Worm (Caenorhabditis elegans) whole organism, L2 larva: Measurements from ENCODE around the gene tmed-10.

Source experiments
- alr-1 ChIP-seq: fragments of 150-350 bp; optimal IDR thresholded peaks from 2 replicates; lab custom pipeline; 2014; ENCODE audit warnings: missing biosample characterization, missing genetic modification characterization
- aly-2 ChIP-seq: fragments of 150-350 bp; optimal IDR thresholded peaks from 2 replicates; lab custom pipeline; 2014; ENCODE audit warnings: missing biosample characterization, missing genetic modification characterization
- ama-1 ChIP-seq: fragments of 150-350 bp; optimal IDR thresholded peaks from 2 replicates; lab custom pipeline; 2018; ENCODE audit warnings: inconsistent platforms
- elt-3 ChIP-seq: sonication (generic microtip); optimal IDR thresholded peaks from 2 replicates; lab custom pipeline; 2017; ENCODE audit warnings: missing biosample characterization, missing genetic modification characterization
- lin-13 ChIP-seq: fragments of 150-350 bp; optimal IDR thresholded peaks from 2 replicates; lab custom pipeline; 2014; ENCODE audit warnings: missing biosample characterization, missing genetic modification reagents, missing genetic modification characterization
- mdl-1 ChIP-seq, 2 experiments: fragments of 150-350 bp in 1 of 2; sonication (generic microtip) in 1 of 2; optimal IDR thresholded peaks; 2 replicates each; lab custom pipeline; 2017; ENCODE audit warnings: missing biosample characterization in 2 of 2, missing genetic modification characterization in 2 of 2
- nhr-129 ChIP-seq: fragments of 150-350 bp; optimal IDR thresholded peaks from 2 replicates; lab custom pipeline; 2014; ENCODE audit warnings: missing biosample characterization, missing genetic modification characterization
- peb-1 ChIP-seq: fragments of 150-350 bp; optimal IDR thresholded peaks from 2 replicates; lab custom pipeline; 2014; ENCODE audit warnings: missing biosample characterization, missing genetic modification characterization
- sma-9 ChIP-seq, 2 experiments: fragments of 150-350 bp in 1 of 2; sonication (generic microtip) in 1 of 2; optimal IDR thresholded peaks; 2 replicates each; lab custom pipeline; 2014 to 2016; ENCODE audit warnings: missing genetic modification characterization in 2 of 2, mild to moderate bottlenecking in 1 of 2, missing biosample characterization in 1 of 2, missing compliant biosample characterization in 1 of 2, missing genetic modification reagents in 1 of 2, moderate library complexity in 1 of 2
- snpc-4 ChIP-seq: fragments of 150-350 bp; optimal IDR thresholded peaks from 2 replicates; lab custom pipeline; 2014; ENCODE audit warnings: missing biosample characterization, missing genetic modification characterization
- unc-39 ChIP-seq: fragments of 150-350 bp; optimal IDR thresholded peaks from 2 replicates; lab custom pipeline; 2014; ENCODE audit warnings: missing biosample characterization, missing genetic modification characterization
- unc-62 ChIP-seq: fragments of 150-350 bp; optimal IDR thresholded peaks from 2 replicates; lab custom pipeline; 2014; ENCODE audit warnings: missing biosample characterization, missing genetic modification reagents, missing genetic modification characterization
- zag-1 ChIP-seq: fragments of 150-350 bp; optimal IDR thresholded peaks from 2 replicates; lab custom pipeline; 2014; ENCODE audit warnings: missing biosample characterization, missing genetic modification characterization
- ztf-11 ChIP-seq: sonication (generic microtip); optimal IDR thresholded peaks from 2 replicates; lab custom pipeline; 2017; ENCODE audit warnings: missing biosample characterization, missing genetic modification characterization

DNA sequence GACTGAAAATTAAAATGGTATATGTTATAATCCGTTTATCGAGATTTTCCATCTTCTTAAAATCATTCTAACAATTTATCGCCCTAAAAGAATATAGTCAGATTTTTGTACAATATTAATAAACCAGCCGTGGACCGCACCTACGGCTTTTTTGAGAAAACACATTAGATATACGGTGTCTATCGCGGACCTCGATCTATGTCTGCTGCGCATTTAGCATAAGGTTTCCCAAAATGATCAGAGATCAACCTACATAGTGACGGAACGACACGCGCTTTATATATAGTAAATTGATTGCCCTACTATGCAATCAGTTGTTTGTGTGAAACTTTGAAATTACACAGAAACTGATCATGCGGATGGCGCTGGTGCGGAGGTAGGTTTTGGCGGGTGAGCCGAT is 34.1 kb downstream of the tmed-10 start:
- TF ChIP-seq aly-2 (tag; lab: Kevin White, UChicago) = no peak
- TF ChIP-seq zag-1 (tag; lab: Kevin White, UChicago) = no peak
- no peak for TF ChIP-seq snpc-4 (tag; lab: Kevin White, UChicago)
- TF ChIP-seq sma-9 (GFP tag; optimal IDR thresholded peaks at IDR 0.05; lab: Kevin White, UChicago) = no peak
- no peak for TF ChIP-seq sma-9 (tag; optimal IDR thresholded peaks at IDR 0.05; lab: Kevin White, UChicago)
- TF ChIP-seq unc-62 (GFP tag; lab: Kevin White, UChicago) = no peak
- no peak for TF ChIP-seq alr-1 (tag; lab: Kevin White, UChicago)
- no peak for TF ChIP-seq ztf-11
- no peak for TF ChIP-seq lin-13 (GFP tag; lab: Kevin White, UChicago)
- TF ChIP-seq ama-1 (lab: Kevin White, UChicago) = no peak
- no peak for TF ChIP-seq unc-39 (tag; lab: Kevin White, UChicago)
- no peak for TF ChIP-seq elt-3 (tag; lab: Kevin White, UChicago)
- no peak for TF ChIP-seq peb-1
- no peak for TF ChIP-seq mdl-1 (tag; optimal IDR thresholded peaks at IDR 0.05; lab: Kevin White, UChicago)
- TF ChIP-seq nhr-129 (tag; lab: Kevin White, UChicago) = no peak
